Worm (Caenorhabditis elegans) whole organism, dauer: ENCODE results near the gene fbxb-20.
"Not testable (repeated sequence)": the region's sequence is repeated elsewhere in the genome, so short reads cannot be mapped to it uniquely, and the experiment has no call there.

Experiments used
- unc-62 ChIP-seq: sonication (generic microtip); optimal IDR thresholded peaks from 2 replicates; lab custom pipeline; 2017; ENCODE audit warnings: missing biosample characterization, missing genetic modification reagents, missing genetic modification characterization

fbxb-20 gene

ce11 chrII:1662881-1663280 is 12.5 kb upstream of the fbxb-20 start, which contains the start of gene ZC204.14:
ZC204.14 (minus strand) TSS chrII:1662949.
- TF ChIP-seq unc-62, result no peak

ce11 chrII:1660888-1661287 is 10.5 kb upstream of the fbxb-20 start, which contains the start of gene ZC204.13:
ZC204.13 (minus strand) TSS chrII:1660988.
- TF ChIP-seq unc-62, result not testable (repeated sequence)

- no peak for TF ChIP-seq unc-62
These were observed 6.8 kb upstream of the fbxb-20 start, which contains the start of gene ZC204.12 for ce11 chrII:1657202-1657601. ZC204.12 (minus strand) TSS chrII:1657302.

- TF ChIP-seq unc-62, result no peak
These were observed 4.5 kb upstream of the fbxb-20 start, which contains the start of gene btb-12 for ce11 chrII:1654917-1655316. btb-12 (plus strand) TSS chrII:1655217.

ce11 chrII:1653397-1653796 is 3.0 kb upstream of the fbxb-20 start, which contains the start of gene fbxb-15:
fbxb-15 (minus strand) TSS chrII:1653497.
- TF ChIP-seq unc-62, result no peak

ce11 chrII:1651804-1652203 is 1.4 kb upstream of the fbxb-20 start, which contains the start of gene fbxb-16:
fbxb-16 (minus strand) TSS chrII:1651904.
- no peak for TF ChIP-seq unc-62

ce11 chrII:1648768-1649167 is 1.6 kb downstream of the fbxb-20 start, which contains the start of gene fbxb-21:
fbxb-21 (minus strand) TSS chrII:1648868.
- no peak for TF ChIP-seq unc-62

- no peak for TF ChIP-seq unc-62
These were observed 4.2 kb downstream of the fbxb-20 start, which contains the start of gene ZC204.17 for ce11 chrII:1646199-1646598. ZC204.17 (minus strand) TSS chrII:1646299.

- no peak for TF ChIP-seq unc-62
These were observed 5.5 kb downstream of the fbxb-20 start, which contains the start of gene ZC204.6 for ce11 chrII:1644777-1645348. ZC204.6 (minus strand) TSS chrII:1644827.

- TF ChIP-seq unc-62, result no peak
These were observed 9.9 kb downstream of the fbxb-20 start, which contains the start of gene srh-72 for ce11 chrII:1640496-1640895. srh-72 (minus strand) TSS chrII:1640596.

ce11 chrII:1636392-1636791 is 14.0 kb downstream of the fbxb-20 start, which contains the start of gene srg-20:
srg-20 (plus strand) TSS chrII:1636692.
- not testable (repeated sequence) for TF ChIP-seq unc-62

ce11 chrII:1635969-1636368 is 14.4 kb downstream of the fbxb-20 start:
- TF ChIP-seq unc-62, result no peak

ce11 chrII:1633490-1633889 is 16.9 kb downstream of the fbxb-20 start, which contains the start of gene C08E3.1:
C08E3.1 (plus strand) TSS chrII:1633790.
- not testable (repeated sequence) for TF ChIP-seq unc-62

- TF ChIP-seq unc-62, result not testable (repeated sequence)
These were observed 18.2 kb downstream of the fbxb-20 start, which contains the start of gene C08E3.13 for ce11 chrII:1632216-1632615. C08E3.13 (minus strand) TSS chrII:1632316.

- TF ChIP-seq unc-62, result not testable (repeated sequence)
These were observed 22.6 kb downstream of the fbxb-20 start, which contains the start of gene C08E3.15 for ce11 chrII:1627783-1628182. C08E3.15 (minus strand) TSS chrII:1627883.

ce11 chrII:1625666-1626065 is 24.7 kb downstream of the fbxb-20 start, which contains the start of gene C08E3.14:
C08E3.14 (plus strand) TSS chrII:1625966.
- TF ChIP-seq unc-62, result no peak

ce11 chrII:1624572-1624971 is 25.8 kb downstream of the fbxb-20 start, which contains the start of gene fbxa-160:
fbxa-160 (minus strand) TSS chrII:1624672.
- no peak for TF ChIP-seq unc-62

ce11 chrII:1621795-1622194 is 28.6 kb downstream of the fbxb-20 start:
- TF ChIP-seq unc-62, result no peak
